Fruit fly (Drosophila melanogaster) whole organism, embryonic: ENCODE results near the gene MED27.

Experiments
- Abd-B ChIP-seq: fragments of 200-800 bp; sonication (Bioruptor generic); optimal IDR thresholded peaks from 2 replicates; lab custom pipeline; 2018; ENCODE audit warnings: missing biosample characterization, mild to moderate bottlenecking, missing genetic modification characterization, moderate library complexity
- Ada2b ChIP-seq: fragments of 200-800 bp; sonication (Bioruptor generic); IDR thresholded peaks from 2 replicates; pipeline ENCODE4 v1.3.6; 2022; ENCODE audit warnings: missing biosample characterization, missing genetic modification characterization
- Bdp1 ChIP-seq: fragments of 200-800 bp; sonication (Bioruptor generic); optimal IDR thresholded peaks from 3 replicates; lab custom pipeline; 2016; ENCODE audit warnings: missing biosample characterization, missing genetic modification characterization
- C15 ChIP-seq: fragments of 200-800 bp; sonication (Bioruptor generic); IDR thresholded peaks from 3 replicates; pipeline ENCODE4 v1.3.6; 2022; ENCODE audit warnings: missing biosample characterization, missing genetic modification characterization
- CG10209 ChIP-seq: fragments of 200-800 bp; sonication (Bioruptor generic); optimal IDR thresholded peaks from 3 replicates; lab custom pipeline; 2017; ENCODE audit warnings: missing biosample characterization, mild to moderate bottlenecking, missing genetic modification characterization, missing genetic modification reagents
- CG12942 ChIP-seq: fragments of 200-800 bp; sonication (Bioruptor generic); optimal IDR thresholded peaks from 3 replicates; lab custom pipeline; 2016; ENCODE audit warnings: missing biosample characterization, missing genetic modification characterization
- CG14860 ChIP-seq: fragments of 200-800 bp; sonication (Bioruptor generic); IDR thresholded peaks from 3 replicates; pipeline ENCODE4 v1.3.6; 2022; ENCODE audit warnings: missing biosample characterization, missing genetic modification characterization; ENCODE audit not compliant: partially characterized antibody
- CG16779 ChIP-seq: fragments of 200-800 bp; sonication (Bioruptor generic); IDR thresholded peaks from 2 replicates; pipeline ENCODE4 v1.3.6; 2022; ENCODE audit warnings: missing biosample characterization, missing genetic modification characterization
- CG17359 ChIP-seq: fragments of 200-800 bp; sonication (Bioruptor generic); optimal IDR thresholded peaks from 3 replicates; lab custom pipeline; 2018; ENCODE audit warnings: missing biosample characterization, mild to moderate bottlenecking, missing genetic modification characterization, moderate library complexity
- CG17385 ChIP-seq: fragments of 200-800 bp; sonication (Bioruptor generic); optimal IDR thresholded peaks from 3 replicates; lab custom pipeline; 2018; ENCODE audit warnings: missing biosample characterization, mild to moderate bottlenecking, missing genetic modification characterization
- CG17612 ChIP-seq: fragments of 200-800 bp; sonication (Bioruptor generic); IDR thresholded peaks from 2 replicates; pipeline ENCODE4 v1.3.6; 2022; ENCODE audit warnings: missing biosample characterization, missing genetic modification characterization
- CG18764 ChIP-seq: fragments of 200-800 bp; sonication (Bioruptor generic); optimal IDR thresholded peaks from 3 replicates; lab custom pipeline; 2016; ENCODE audit warnings: missing biosample characterization, missing genetic modification characterization
- CG30403 ChIP-seq: fragments of 200-800 bp; sonication (Bioruptor generic); optimal IDR thresholded peaks from 3 replicates; lab custom pipeline; 2016; ENCODE audit warnings: missing biosample characterization, missing genetic modification characterization
- CG34376 ChIP-seq: fragments of 200-800 bp; sonication (Bioruptor generic); optimal IDR thresholded peaks from 2 replicates; lab custom pipeline; 2018; ENCODE audit warnings: missing biosample characterization, mild to moderate bottlenecking, missing genetic modification characterization
- CG5953 ChIP-seq: fragments of 200-800 bp; sonication (Bioruptor generic); IDR thresholded peaks from 2 replicates; pipeline ENCODE4 v1.3.6; 2022; ENCODE audit warnings: missing biosample characterization, missing genetic modification characterization
- CG7271 ChIP-seq: fragments of 200-800 bp; sonication (Bioruptor generic); optimal IDR thresholded peaks from 2 replicates; lab custom pipeline; 2018; ENCODE audit warnings: missing biosample characterization, mild to moderate bottlenecking, missing genetic modification characterization, moderate library complexity
- CG7745 ChIP-seq: fragments of 200-800 bp; sonication (Bioruptor generic); optimal IDR thresholded peaks from 2 replicates; lab custom pipeline; 2018; ENCODE audit warnings: missing biosample characterization, mild to moderate bottlenecking, missing genetic modification characterization, moderate library complexity
- CG8281 ChIP-seq: fragments of 200-800 bp; sonication (Bioruptor generic); optimal IDR thresholded peaks from 2 replicates; lab custom pipeline; 2018; ENCODE audit warnings: missing biosample characterization, mild to moderate bottlenecking, missing genetic modification characterization, moderate library complexity
- CG8359 ChIP-seq: fragments of 200-800 bp; sonication (Bioruptor generic); optimal IDR thresholded peaks from 2 replicates; lab custom pipeline; 2017; ENCODE audit warnings: missing biosample characterization, mild to moderate bottlenecking, missing genetic modification characterization, borderline replicate concordance
- CG8944 ChIP-seq: fragments of 200-800 bp; sonication (Bioruptor generic); optimal IDR thresholded peaks from 3 replicates; lab custom pipeline; 2016; ENCODE audit warnings: missing biosample characterization, missing genetic modification characterization
- CkIIα-i1 ChIP-seq: fragments of 200-800 bp; sonication (Bioruptor generic); IDR thresholded peaks from 2 replicates; pipeline ENCODE4 v1.3.6; 2022; ENCODE audit warnings: missing biosample characterization, missing genetic modification characterization
- CrebB ChIP-seq: fragments of 200-800 bp; sonication (Bioruptor generic); optimal IDR thresholded peaks from 3 replicates; lab custom pipeline; 2018; ENCODE audit warnings: missing biosample characterization, mild to moderate bottlenecking, missing genetic modification characterization
- D19A ChIP-seq: fragments of 200-800 bp; optimal IDR thresholded peaks from 3 replicates; lab custom pipeline; 2019; ENCODE audit warnings: missing biosample characterization, mild to moderate bottlenecking, missing genetic modification characterization, moderate library complexity
- Dfd ChIP-seq, 2 experiments: fragments of >200 bp; optimal IDR thresholded peaks; 2 replicates each; lab custom pipeline; 2017; ENCODE audit warnings: missing biosample characterization in 2 of 2, missing genetic modification characterization in 2 of 2
- HLH3B ChIP-seq: fragments of 200-800 bp; sonication (Bioruptor generic); IDR thresholded peaks from 2 replicates; pipeline ENCODE4 v1.3.6; 2022; ENCODE audit warnings: missing biosample characterization, missing genetic modification characterization
- HLH4C ChIP-seq: fragments of 200-800 bp; sonication (Bioruptor generic); IDR thresholded peaks from 3 replicates; pipeline ENCODE4 v1.3.6; 2022; ENCODE audit warnings: missing biosample characterization, missing genetic modification characterization; ENCODE audit not compliant: partially characterized antibody
- Hand ChIP-seq: fragments of 200-800 bp; sonication (Bioruptor generic); optimal IDR thresholded peaks from 2 replicates; lab custom pipeline; 2017; ENCODE audit warnings: mild to moderate bottlenecking, missing biosample characterization, missing genetic modification reagents, missing genetic modification characterization
- Lim3 ChIP-seq: fragments of 200-800 bp; sonication (Bioruptor generic); IDR thresholded peaks from 2 replicates; pipeline ENCODE4 v1.3.6; 2022; ENCODE audit warnings: missing biosample characterization, missing genetic modification characterization
- MTF-1 ChIP-seq: fragments of 200-800 bp; sonication (Bioruptor generic); optimal IDR thresholded peaks from 2 replicates; lab custom pipeline; 2018; ENCODE audit warnings: missing biosample characterization, mild to moderate bottlenecking, missing genetic modification characterization, borderline replicate concordance
- Neu2 ChIP-seq: fragments of 200-800 bp; sonication (Bioruptor generic); optimal IDR thresholded peaks from 3 replicates; lab custom pipeline; 2016; ENCODE audit warnings: missing biosample characterization, missing genetic modification characterization, borderline replicate concordance
- Oli ChIP-seq: fragments of 200-800 bp; sonication (Bioruptor generic); optimal IDR thresholded peaks from 2 replicates; lab custom pipeline; 2018; ENCODE audit warnings: missing biosample characterization, mild to moderate bottlenecking, missing genetic modification characterization, moderate library complexity
- Sox102F ChIP-seq: fragments of 200-800 bp; sonication (Bioruptor generic); optimal IDR thresholded peaks from 2 replicates; lab custom pipeline; 2018; ENCODE audit warnings: missing biosample characterization, mild to moderate bottlenecking, missing genetic modification characterization, moderate library complexity
- ap ChIP-seq: fragments of 200-800 bp; sonication (Bioruptor generic); IDR thresholded peaks from 2 replicates; pipeline ENCODE4 v1.3.6; 2022; ENCODE audit warnings: missing biosample characterization, missing genetic modification characterization
- ara ChIP-seq: fragments of 200-800 bp; sonication (Bioruptor generic); IDR thresholded peaks from 2 replicates; pipeline ENCODE4 v1.3.6; 2022; ENCODE audit warnings: missing biosample characterization, missing genetic modification characterization
- cas ChIP-seq: fragments of 200-800 bp; sonication (Bioruptor generic); IDR thresholded peaks from 2 replicates; pipeline ENCODE4 v1.3.6; 2022; ENCODE audit warnings: missing biosample characterization, missing genetic modification characterization
- cato ChIP-seq: fragments of 200-800 bp; sonication (Bioruptor generic); optimal IDR thresholded peaks from 2 replicates; lab custom pipeline; 2016; ENCODE audit warnings: missing biosample characterization, missing genetic modification characterization, borderline replicate concordance
- dan ChIP-seq: fragments of 200-800 bp; sonication (Bioruptor generic); IDR thresholded peaks from 2 replicates; pipeline ENCODE4 v1.3.6; 2022; ENCODE audit warnings: missing biosample characterization, missing genetic modification characterization
- fd102C ChIP-seq: fragments of 200-800 bp; sonication (Bioruptor generic); optimal IDR thresholded peaks from 2 replicates; lab custom pipeline; 2018; ENCODE audit warnings: missing biosample characterization, mild to moderate bottlenecking, missing genetic modification characterization, moderate library complexity
- gfzf ChIP-seq: fragments of 200-800 bp; sonication (Bioruptor generic); optimal IDR thresholded peaks from 2 replicates; lab custom pipeline; 2016; ENCODE audit warnings: missing biosample characterization, mild to moderate bottlenecking, missing genetic modification characterization, moderate library complexity
- h ChIP-seq: fragments of >200 bp; optimal IDR thresholded peaks from 2 replicates; lab custom pipeline; 2017
- her ChIP-seq: fragments of 200-800 bp; sonication (Bioruptor generic); optimal IDR thresholded peaks from 2 replicates; lab custom pipeline; 2016; ENCODE audit warnings: missing biosample characterization, missing genetic modification characterization
- inv ChIP-seq: fragments of 200-800 bp; sonication (Bioruptor generic); IDR thresholded peaks from 2 replicates; pipeline ENCODE4 v1.3.6; 2022; ENCODE audit warnings: missing biosample characterization, missing genetic modification characterization; ENCODE audit not compliant: partially characterized antibody
- nmo ChIP-seq: fragments of 200-800 bp; sonication (Bioruptor generic); optimal IDR thresholded peaks from 2 replicates; lab custom pipeline; 2018; ENCODE audit warnings: missing biosample characterization, mild to moderate bottlenecking, missing genetic modification characterization, moderate library complexity
- prd ChIP-seq, 3 experiments: fragments of >200 bp in 2 of 3; fragments of 200-800 bp in 1 of 3; sonication (Bioruptor generic) in 1 of 3; optimal IDR thresholded peaks in 2 of 3; IDR thresholded peaks in 1 of 3; 2 replicates in 2 of 3; 3 replicates in 1 of 3; pipeline versions ENCODE4 v1.3.6 to Lab custom; 2017 to 2022; ENCODE audit warnings: missing biosample characterization in 1 of 3, missing genetic modification characterization in 1 of 3
- slbo ChIP-seq: fragments of 200-800 bp; sonication (Bioruptor generic); IDR thresholded peaks from 2 replicates; pipeline ENCODE4 v1.3.6; 2022; ENCODE audit warnings: missing biosample characterization, missing genetic modification characterization
- so ChIP-seq: fragments of 200-800 bp; sonication (Bioruptor generic); IDR thresholded peaks from 3 replicates; pipeline ENCODE4 v1.3.6; 2022; ENCODE audit warnings: missing biosample characterization, missing genetic modification characterization
- ssp ChIP-seq: fragments of 200-800 bp; sonication (Bioruptor generic); IDR thresholded peaks from 2 replicates; pipeline ENCODE4 v1.3.6; 2022; ENCODE audit warnings: missing biosample characterization, missing genetic modification characterization
- trh ChIP-seq: fragments of 200-800 bp; sonication (Bioruptor generic); optimal IDR thresholded peaks from 2 replicates; lab custom pipeline; 2016; ENCODE audit warnings: missing biosample characterization, missing genetic modification characterization
- zen2 ChIP-seq: fragments of 200-800 bp; sonication (Bioruptor generic); IDR thresholded peaks from 3 replicates; pipeline ENCODE4 v1.3.6; 2022; ENCODE audit warnings: missing biosample characterization, missing genetic modification characterization; ENCODE audit not compliant: partially characterized antibody

MED27 gene

DNA sequence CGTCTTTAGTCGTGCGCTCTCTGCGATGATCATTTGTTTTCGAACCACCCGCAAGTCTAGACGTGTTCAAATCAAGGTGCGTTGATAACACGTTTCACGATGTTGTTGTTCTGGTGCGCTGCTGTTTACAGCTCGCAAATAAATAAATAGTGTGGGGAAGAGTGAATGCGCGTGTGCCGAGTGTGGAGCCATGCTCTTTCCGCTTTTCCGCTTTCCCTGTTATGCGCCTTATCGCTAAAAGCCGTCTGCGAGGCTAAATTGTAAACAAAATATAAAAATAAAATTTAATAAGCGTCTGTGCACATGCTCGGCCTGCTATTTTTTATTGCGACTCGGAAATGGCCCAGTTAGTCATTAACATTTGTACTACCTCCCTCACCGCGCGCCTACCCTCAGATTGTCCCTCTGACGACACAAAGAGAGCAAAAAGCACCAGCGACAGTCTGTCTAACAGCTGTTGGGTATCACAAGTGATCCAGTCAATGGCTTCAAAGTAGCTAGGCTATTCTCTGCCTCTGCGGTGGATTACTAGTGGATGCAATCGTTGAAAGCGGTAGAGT, 17.8 kb downstream of the MED27 start:
- peak; percentile 85 for TF ChIP-seq CG7745 (tag; lab: Kevin White, UChicago)
- peak; percentile 62 for TF ChIP-seq CG8281 (tag; lab: Kevin White, UChicago)
- TF ChIP-seq dan (GFP tag; lab: Robert Waterston, UW) = no peak
- TF ChIP-seq so (GFP tag; lab: Robert Waterston, UW) = peak; percentile 68; the same call in 1 of the 3 replicates
- no peak for TF ChIP-seq CG17612 (GFP tag; lab: Robert Waterston, UW)
- TF ChIP-seq CG34376 (GFP tag; lab: Kevin White, UChicago) = peak; percentile 94
- peak; percentile 92 for TF ChIP-seq CrebB (tag; lab: Kevin White, UChicago)
- TF ChIP-seq ssp = no peak
- peak; percentile 78 for TF ChIP-seq CG10209 (GFP tag; lab: Kevin White, UChicago)
- no peak for TF ChIP-seq zen2
- TF ChIP-seq CG12942 (GFP tag; lab: Kevin White, UChicago) = peak; percentile 58
- no peak for TF ChIP-seq prd (optimal IDR thresholded peaks at IDR 0.05; lab: Kevin White, UChicago)
- peak; percentile 42; the same call in 2 of the 3 replicates for TF ChIP-seq prd (GFP tag; IDR thresholded peaks at IDR 0.05; lab: Robert Waterston, UW)
- no peak for TF ChIP-seq CkIIα-i1 (GFP tag; lab: Robert Waterston, UW)
- no peak for TF ChIP-seq CG5953 (GFP tag; lab: Robert Waterston, UW)
- peak; percentile 95 for TF ChIP-seq MTF-1 (GFP tag; lab: Kevin White, UChicago)
- TF ChIP-seq Dfd (GFP tag; optimal IDR thresholded peaks at IDR 0.05; lab: Kevin White, UChicago) = no peak
- peak; percentile 9; the same call in 1 of the 2 replicates for TF ChIP-seq ap (GFP tag; lab: Robert Waterston, UW)
- TF ChIP-seq CG8944 = peak; percentile 31
- no peak for TF ChIP-seq CG14860
- TF ChIP-seq Bdp1 (GFP tag; lab: Kevin White, UChicago) = peak; percentile 23
- TF ChIP-seq D19A = peak; percentile 65
- TF ChIP-seq gfzf (GFP tag; lab: Kevin White, UChicago) = no peak
- peak; percentile 20 for TF ChIP-seq Oli (tag; lab: Kevin White, UChicago)
- no peak for TF ChIP-seq Lim3 (GFP tag; lab: Robert Waterston, UW)
- no peak for TF ChIP-seq Neu2 (GFP tag; lab: Kevin White, UChicago)
- peak; percentile 67 for TF ChIP-seq fd102C
- peak; percentile 61 for TF ChIP-seq Sox102F
- TF ChIP-seq CG18764 = peak; percentile 74
- TF ChIP-seq nmo (GFP tag; lab: Kevin White, UChicago) = no peak
- no peak for TF ChIP-seq cas (GFP tag; lab: Robert Waterston, UW)
- TF ChIP-seq CG7271 = peak; percentile 73
- no peak for TF ChIP-seq cato
- peak; percentile 66 for TF ChIP-seq ara (GFP tag; lab: Robert Waterston, UW)
- peak; percentile 76 for TF ChIP-seq Hand (GFP tag; lab: Kevin White, UChicago)
- 0 out of 2 replicates have a peak, but pooled peaks have one; percentile 18 for TF ChIP-seq slbo (GFP tag; lab: Robert Waterston, UW)
- no peak for TF ChIP-seq CG16779 (GFP tag; lab: Robert Waterston, UW)
- no peak for TF ChIP-seq inv
- no peak for TF ChIP-seq Abd-B (GFP tag; lab: Kevin White, UChicago)
- no peak for TF ChIP-seq HLH4C (GFP tag; lab: Robert Waterston, UW)
- no peak for TF ChIP-seq C15 (GFP tag; lab: Robert Waterston, UW)
- TF ChIP-seq CG17385 (GFP tag; lab: Kevin White, UChicago) = peak; percentile 80
- TF ChIP-seq her (GFP tag; lab: Kevin White, UChicago) = peak; percentile 82
- peak; percentile 72 for TF ChIP-seq CG8359 (GFP tag; lab: Kevin White, UChicago)
- TF ChIP-seq CG30403 (GFP tag; lab: Kevin White, UChicago) = no peak
- peak; percentile 64; the same call in 1 of the 2 replicates for TF ChIP-seq HLH3B (GFP tag; lab: Robert Waterston, UW)
- no peak for TF ChIP-seq h
- peak; percentile 50 for TF ChIP-seq trh (GFP tag; lab: Kevin White, UChicago)
- TF ChIP-seq CG17359 (tag; lab: Kevin White, UChicago) = peak; percentile 82
- no peak for TF ChIP-seq Ada2b (GFP tag; lab: Robert Waterston, UW)
